Fruit fly (Drosophila melanogaster): ENCODE data around the gene CG42268.

dm6 chr3L:9694867-9695236 is 65.3 kb downstream of the CG42268 start:
- TF ChIP-seq ttk (optimal IDR thresholded peaks at IDR 0.05) (no peak), psq (optimal IDR thresholded peaks at IDR 0.05) (no peak), Myc (optimal IDR thresholded peaks at IDR 0.05) (no peak)

Measured in Kc167 (cell line).